Fruit fly (Drosophila melanogaster) whole organism, wandering third instar larva: ENCODE results near the gene CG2233.

Experiments used
- Sp1 ChIP-seq: fragments of 200-800 bp; sonication (Bioruptor generic); optimal IDR thresholded peaks from 3 replicates; lab custom pipeline; 2019; ENCODE audit warnings: missing biosample characterization, mild to moderate bottlenecking, missing genetic modification characterization, moderate library complexity
- ey ChIP-seq: fragments of 200-800 bp; sonication (Bioruptor generic); optimal IDR thresholded peaks from 2 replicates; lab custom pipeline; 2016; ENCODE audit warnings: missing biosample characterization, missing genetic modification characterization
- fru ChIP-seq: fragments of 200-800 bp; sonication (Bioruptor generic); optimal IDR thresholded peaks from 3 replicates; lab custom pipeline; 2016; ENCODE audit warnings: missing biosample characterization, mild to moderate bottlenecking, missing genetic modification characterization
- jim ChIP-seq: fragments of 175-275, 200-325 bp; sonication (Bioruptor generic); optimal IDR thresholded peaks from 2 replicates; lab custom pipeline; 2016; ENCODE audit warnings: missing biosample characterization, mild to moderate bottlenecking, missing genetic modification characterization
- lola ChIP-seq: fragments of >200 bp; optimal IDR thresholded peaks from 2 replicates; lab custom pipeline; 2017; ENCODE audit warnings: missing biosample characterization, missing genetic modification characterization
- pan ChIP-seq: fragments of >200 bp; optimal IDR thresholded peaks from 2 replicates; lab custom pipeline; 2017
- rgr ChIP-seq: fragments of 200-800 bp; sonication (Bioruptor generic); optimal IDR thresholded peaks from 3 replicates; lab custom pipeline; 2016; ENCODE audit warnings: missing biosample characterization, mild to moderate bottlenecking, missing genetic modification characterization
- sv ChIP-seq: fragments of 200-800 bp; sonication (Bioruptor generic); optimal IDR thresholded peaks from 3 replicates; lab custom pipeline; 2016; ENCODE audit warnings: missing biosample characterization, missing genetic modification characterization
- usp ChIP-seq: fragments of >200 bp; optimal IDR thresholded peaks from 2 replicates; lab custom pipeline; 2017; ENCODE audit warnings: missing biosample characterization, missing genetic modification characterization

- TF ChIP-seq lola (GFP tag; lab: Kevin White, UChicago) = no peak
- TF ChIP-seq sv = no peak
- no peak for TF ChIP-seq Sp1 (GFP tag; lab: Kevin White, UChicago)
- no peak for TF ChIP-seq ey (GFP tag; lab: Kevin White, UChicago)
- no peak for TF ChIP-seq fru (GFP tag; lab: Kevin White, UChicago)
- no peak for TF ChIP-seq usp (GFP tag; lab: Kevin White, UChicago)
- no peak for TF ChIP-seq rgr (GFP tag; lab: Kevin White, UChicago)
- TF ChIP-seq pan (lab: Kevin White, UChicago) = no peak
- no peak for TF ChIP-seq jim
Observed at dm6 chrX:8037334-8037733, at the start of gene CG2233.
